Worm (Caenorhabditis elegans): ENCODE results near the gene F13A2.4.

F13A2.4 gene

ce11 chrV:4375807-4376564, 24.0 kb downstream of the F13A2.4 start, which contains the start of gene F32D1.7:
F32D1.7 (minus strand) TSS chrV:4376173.
- TF ChIP-seq aly-1 (tag; optimal IDR thresholded peaks at IDR 0.05), result no peak

ce11 chrV:4374625-4375024, 25.4 kb downstream of the F13A2.4 start, which contains the start of gene neg-1:
neg-1 (minus strand) TSS chrV:4374874.
- TF ChIP-seq tbx-37 (GFP tag; conservative IDR thresholded peaks at IDR 0.05) (no peak), ceh-13 (GFP tag; optimal IDR thresholded peaks at IDR 0.05) (no peak), tra-4 (tag; optimal IDR thresholded peaks at IDR 0.05) (no peak)

- no peak for TF ChIP-seq tbx-11 (GFP tag; IDR thresholded peaks at IDR 0.05)
- TF ChIP-seq hmg-4 (GFP tag; optimal IDR thresholded peaks at IDR 0.05), result no peak
- no peak for TF ChIP-seq ama-1 (optimal IDR thresholded peaks at IDR 0.05)
- TF ChIP-seq flt-1 (GFP tag; IDR thresholded peaks at IDR 0.05), result no peak
- no peak for TF ChIP-seq pes-1 (GFP tag; IDR thresholded peaks at IDR 0.05)
- TF ChIP-seq aly-1 (tag; optimal IDR thresholded peaks at IDR 0.05), result no peak
- TF ChIP-seq hnd-1 (tag; optimal IDR thresholded peaks at IDR 0.05), result no peak
- no peak for TF ChIP-seq sea-1 (GFP tag; conservative IDR thresholded peaks at IDR 0.05)
- TF ChIP-seq tra-4 (tag; optimal IDR thresholded peaks at IDR 0.05), result no peak
- TF ChIP-seq hmbx-1 (tag; optimal IDR thresholded peaks at IDR 0.05), result no peak
- no peak for TF ChIP-seq B0310.2 (tag; optimal IDR thresholded peaks at IDR 0.05)
- TF ChIP-seq ets-7 (tag; optimal IDR thresholded peaks at IDR 0.05), result no peak
These were observed 26.4 kb downstream of the F13A2.4 start for ce11 chrV:4373656-4374055.

ce11 chrV:4372986-4373385, 27.0 kb downstream of the F13A2.4 start:
- TF ChIP-seq ama-1 (optimal IDR thresholded peaks at IDR 0.05) (no peak), hmbx-1 (tag; optimal IDR thresholded peaks at IDR 0.05) (no peak)

- TF ChIP-seq ets-7 (tag; optimal IDR thresholded peaks at IDR 0.05) (no peak), sea-1 (GFP tag; conservative IDR thresholded peaks at IDR 0.05) (no peak), hmg-4 (GFP tag; optimal IDR thresholded peaks at IDR 0.05) (no peak), ceh-13 (GFP tag; optimal IDR thresholded peaks at IDR 0.05) (no peak), F13C5.2 (tag; optimal IDR thresholded peaks at IDR 0.05) (no peak), B0310.2 (tag; optimal IDR thresholded peaks at IDR 0.05) (no peak), scrt-1 (GFP tag; IDR thresholded peaks at IDR 0.05) (no peak), ceh-36 (tag; optimal IDR thresholded peaks at IDR 0.05) (no peak)
These were observed 28.6 kb downstream of the F13A2.4 start, which contains the start of the genes gmpr-1 and fipp-1 for ce11 chrV:4371309-4371933. gmpr-1 (minus strand) TSS chrV:4371383. fipp-1 (plus strand) TSS chrV:4371807.

ce11 chrV:4370515-4370914, 29.5 kb downstream of the F13A2.4 start:
- TF ChIP-seq B0310.2 (tag; optimal IDR thresholded peaks at IDR 0.05), result no peak
- TF ChIP-seq tbx-11 (GFP tag; IDR thresholded peaks at IDR 0.05), result no peak
- TF ChIP-seq F13C5.2 (tag; optimal IDR thresholded peaks at IDR 0.05), result no peak
- no peak for TF ChIP-seq flt-1 (GFP tag; IDR thresholded peaks at IDR 0.05)
- TF ChIP-seq pes-1 (GFP tag; IDR thresholded peaks at IDR 0.05), result no peak
- no peak for TF ChIP-seq ama-1 (optimal IDR thresholded peaks at IDR 0.05)
- TF ChIP-seq scrt-1 (GFP tag; IDR thresholded peaks at IDR 0.05), result no peak
- no peak for TF ChIP-seq hmg-4 (GFP tag; optimal IDR thresholded peaks at IDR 0.05)

- TF ChIP-seq sea-1 (GFP tag; conservative IDR thresholded peaks at IDR 0.05) (no peak), hmbx-1 (tag; optimal IDR thresholded peaks at IDR 0.05) (no peak), tra-4 (tag; optimal IDR thresholded peaks at IDR 0.05) (no peak), ama-1 (optimal IDR thresholded peaks at IDR 0.05) (no peak), flt-1 (GFP tag; IDR thresholded peaks at IDR 0.05) (no peak), B0310.2 (tag; optimal IDR thresholded peaks at IDR 0.05) (no peak), tbx-11 (GFP tag; IDR thresholded peaks at IDR 0.05) (no peak), hnd-1 (tag; optimal IDR thresholded peaks at IDR 0.05) (no peak), ceh-13 (GFP tag; optimal IDR thresholded peaks at IDR 0.05) (no peak), aly-1 (tag; optimal IDR thresholded peaks at IDR 0.05) (no peak), tbx-37 (GFP tag; conservative IDR thresholded peaks at IDR 0.05) (no peak), ceh-36 (tag; optimal IDR thresholded peaks at IDR 0.05) (no peak)
These were observed 33.6 kb downstream of the F13A2.4 start, which contains the start of gene F32D1.11 for ce11 chrV:4366440-4366839. F32D1.11 (minus strand) TSS chrV:4366540.

- no peak for TF ChIP-seq aly-1 (tag; optimal IDR thresholded peaks at IDR 0.05)
- TF ChIP-seq tbx-37 (GFP tag; conservative IDR thresholded peaks at IDR 0.05), result no peak
- no peak for TF ChIP-seq hmg-4 (GFP tag; optimal IDR thresholded peaks at IDR 0.05)
- no peak for TF ChIP-seq ets-7 (tag; optimal IDR thresholded peaks at IDR 0.05)
- TF ChIP-seq F13C5.2 (tag; optimal IDR thresholded peaks at IDR 0.05), result no peak
- TF ChIP-seq sea-1 (GFP tag; conservative IDR thresholded peaks at IDR 0.05), result no peak
- TF ChIP-seq ceh-13 (GFP tag; optimal IDR thresholded peaks at IDR 0.05), result no peak
- no peak for TF ChIP-seq hnd-1 (tag; optimal IDR thresholded peaks at IDR 0.05)
These were observed 35.5 kb downstream of the F13A2.4 start, which contains the start of gene grl-13 for ce11 chrV:4364517-4364916. grl-13 (minus strand) TSS chrV:4364617.
